Worm (Caenorhabditis elegans) whole organism, L4 larva: ENCODE data around the gene F08G12.11.

Experiments used
- ces-1 ChIP-seq: fragments of 150-350 bp; sonication (generic microtip); optimal IDR thresholded peaks from 4 replicates; lab custom pipeline; 2014; ENCODE audit warnings: missing biosample characterization, missing genetic modification reagents, missing genetic modification characterization
- fos-1 ChIP-seq: fragments of 150-350 bp; optimal IDR thresholded peaks from 2 replicates; lab custom pipeline; 2014; ENCODE audit warnings: missing biosample characterization, missing genetic modification characterization
- hif-1 ChIP-seq, 2 experiments: sonication (generic microtip); optimal IDR thresholded peaks; 2 replicates each; lab custom pipeline; 2016 to 2017; ENCODE audit warnings: missing compliant biosample characterization in 2 of 2, missing genetic modification characterization in 2 of 2, missing genetic modification reagents in 2 of 2, missing genotype in 2 of 2, mild to moderate bottlenecking in 1 of 2
- mep-1 ChIP-seq: fragments of 150-350 bp; sonication (generic microtip); optimal IDR thresholded peaks from 3 replicates; lab custom pipeline; 2014; ENCODE audit warnings: missing biosample characterization, missing genetic modification characterization
- nhr-77 ChIP-seq: fragments of 150-350 bp; optimal IDR thresholded peaks from 2 replicates; lab custom pipeline; 2014; ENCODE audit warnings: missing biosample characterization, missing genetic modification characterization

DNA sequence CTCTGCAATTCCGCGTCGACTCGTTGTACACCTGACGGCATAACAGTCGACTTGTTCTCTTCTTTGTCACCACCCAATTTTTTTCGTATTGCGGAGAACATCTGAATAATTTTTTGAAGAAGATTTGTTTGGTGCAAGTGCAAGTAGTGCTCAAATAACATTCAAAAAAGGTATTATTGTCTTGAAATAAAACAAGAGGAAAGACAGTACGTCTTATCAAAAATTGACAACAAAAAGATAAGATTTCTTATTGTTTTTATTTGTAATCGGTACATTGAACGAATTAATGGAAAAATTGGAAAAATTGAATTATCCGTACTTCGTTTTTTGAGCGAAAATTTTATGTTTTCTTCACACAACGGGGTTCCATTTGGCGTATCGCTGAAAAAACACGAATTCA lies 9.6 kb downstream of the F08G12.11 start, which contains the start of gene F08G12.1:
- TF ChIP-seq nhr-77 (tag; lab: Kevin White, UChicago) (no peak), ces-1 (GFP tag; lab: Kevin White, UChicago) (no peak), hif-1 (tag; optimal IDR thresholded peaks at IDR 0.05; lab: Kevin White, UChicago) (no peak), fos-1 (tag; lab: Kevin White, UChicago) (no peak), mep-1 (tag; lab: Kevin White, UChicago) (no peak)
